Fruit fly (Drosophila melanogaster) whole organism, wandering third instar larva: ENCODE data around the gene Ugt303A1.

ENCODE experiments used
- Abd-B ChIP-seq: fragments of >200 bp; optimal IDR thresholded peaks from 2 replicates; lab custom pipeline; 2017; ENCODE audit warnings: missing biosample characterization, missing genetic modification characterization
- CG32264 ChIP-seq: fragments of 200-800 bp; sonication (Bioruptor generic); optimal IDR thresholded peaks from 2 replicates; lab custom pipeline; 2016; ENCODE audit warnings: missing biosample characterization, missing genetic modification characterization
- CG9705 ChIP-seq: fragments of 200-800 bp; sonication (Bioruptor generic); optimal IDR thresholded peaks from 2 replicates; lab custom pipeline; 2018; ENCODE audit warnings: missing biosample characterization, mild to moderate bottlenecking, missing genetic modification characterization
- CrebA ChIP-seq: fragments of 200-800 bp; sonication (Bioruptor generic); optimal IDR thresholded peaks from 2 replicates; lab custom pipeline; 2016; ENCODE audit warnings: missing biosample characterization, mild to moderate bottlenecking, missing genetic modification characterization, borderline replicate concordance
- Dif ChIP-seq: fragments of 200-275, 200-300 bp; sonication (Bioruptor generic); optimal IDR thresholded peaks from 2 replicates; lab custom pipeline; 2018; ENCODE audit warnings: missing biosample characterization, missing genetic modification characterization; ENCODE audit not compliant: partially characterized antibody
- GATAd ChIP-seq: sonication (Bioruptor generic); optimal IDR thresholded peaks from 2 replicates; lab custom pipeline; 2016; ENCODE audit warnings: missing biosample characterization, missing genetic modification characterization
- HLH106 ChIP-seq: fragments of 200-800 bp; optimal IDR thresholded peaks from 3 replicates; lab custom pipeline; 2019; ENCODE audit warnings: missing biosample characterization, mild to moderate bottlenecking, missing genetic modification characterization, moderate library complexity
- Hnf4 ChIP-seq: fragments of 200-800 bp; sonication (Bioruptor generic); optimal IDR thresholded peaks from 2 replicates; lab custom pipeline; 2016; ENCODE audit warnings: missing biosample characterization, mild to moderate bottlenecking, missing genetic modification characterization
- Hr78 ChIP-seq: fragments of >200 bp; optimal IDR thresholded peaks from 2 replicates; lab custom pipeline; 2017; ENCODE audit warnings: missing biosample characterization, missing genetic modification characterization
- Hr83 ChIP-seq: fragments of 200-300 bp; sonication (Bioruptor generic); optimal IDR thresholded peaks from 2 replicates; lab custom pipeline; 2016; ENCODE audit warnings: missing biosample characterization, mild to moderate bottlenecking, missing genetic modification characterization, moderate library complexity; ENCODE audit not compliant: poor library complexity, severe bottlenecking
- Jra ChIP-seq: sonication (Bioruptor generic); optimal IDR thresholded peaks from 2 replicates; lab custom pipeline; 2016; ENCODE audit warnings: missing biosample characterization, missing genetic modification characterization
- Myc ChIP-seq: fragments of >200 bp; optimal IDR thresholded peaks from 2 replicates; lab custom pipeline; 2017
- N ChIP-seq: fragments of >200 bp; optimal IDR thresholded peaks from 2 replicates; lab custom pipeline; 2018; ENCODE audit warnings: missing biosample characterization, missing external identifiers, missing genetic modification characterization
- Rel ChIP-seq, 2 experiments: fragments of 200-800 bp; sonication (Bioruptor generic) in 1 of 2; optimal IDR thresholded peaks; 2 replicates in 1 of 2; 3 replicates in 1 of 2; lab custom pipeline; 2016 to 2019; ENCODE audit warnings: mild to moderate bottlenecking in 2 of 2, missing biosample characterization in 2 of 2, missing genetic modification characterization in 2 of 2, moderate library complexity in 1 of 2
- Sp1 ChIP-seq: fragments of 200-800 bp; sonication (Bioruptor generic); optimal IDR thresholded peaks from 3 replicates; lab custom pipeline; 2019; ENCODE audit warnings: missing biosample characterization, mild to moderate bottlenecking, missing genetic modification characterization, moderate library complexity
- Vsx2 ChIP-seq: fragments of 200-300, 225-300 bp; sonication (Bioruptor generic); optimal IDR thresholded peaks from 2 replicates; lab custom pipeline; 2018; ENCODE audit warnings: missing biosample characterization, missing genetic modification characterization; ENCODE audit not compliant: partially characterized antibody
- br ChIP-seq: fragments of 200-800 bp; sonication (Bioruptor generic); optimal IDR thresholded peaks from 2 replicates; lab custom pipeline; 2016; ENCODE audit warnings: missing biosample characterization, missing genetic modification characterization
- brk ChIP-seq: fragments of 200-800 bp; sonication (Bioruptor generic); optimal IDR thresholded peaks from 2 replicates; lab custom pipeline; 2016; ENCODE audit warnings: missing biosample characterization, mild to moderate bottlenecking, missing genetic modification characterization
- dl ChIP-seq, 2 experiments: fragments of 175-275, 200-275 bp in 1 of 2; fragments of 200-275 bp in 1 of 2; sonication (Bioruptor generic); optimal IDR thresholded peaks; lab custom pipeline; 2018; ENCODE audit warnings: mild to moderate bottlenecking in 2 of 2, missing biosample characterization in 2 of 2, missing genetic modification characterization in 2 of 2, moderate library complexity in 2 of 2; ENCODE audit not compliant: partially characterized antibody in 2 of 2, insufficient read depth in 1 of 2
- dmrt93B ChIP-seq: fragments of 200-800 bp; sonication (Bioruptor generic); optimal IDR thresholded peaks from 2 replicates; lab custom pipeline; 2018; ENCODE audit warnings: missing biosample characterization, mild to moderate bottlenecking, missing genetic modification characterization
- dsf ChIP-seq: sonication (Bioruptor generic); optimal IDR thresholded peaks from 2 replicates; lab custom pipeline; 2016; ENCODE audit warnings: missing biosample characterization, missing genetic modification characterization, borderline replicate concordance
- ey ChIP-seq: fragments of 200-800 bp; sonication (Bioruptor generic); optimal IDR thresholded peaks from 2 replicates; lab custom pipeline; 2016; ENCODE audit warnings: missing biosample characterization, missing genetic modification characterization
- foxo ChIP-seq, 2 experiments: fragments of 200-800 bp; sonication (Bioruptor generic); optimal IDR thresholded peaks; 2 replicates in 1 of 2; 3 replicates in 1 of 2; lab custom pipeline; 2016 to 2017; ENCODE audit warnings: missing biosample characterization in 2 of 2, missing genetic modification characterization in 2 of 2
- h ChIP-seq: fragments of 200-800 bp; sonication (Bioruptor generic); optimal IDR thresholded peaks from 3 replicates; lab custom pipeline; 2016; ENCODE audit warnings: missing biosample characterization, mild to moderate bottlenecking, missing genetic modification characterization
- jim ChIP-seq: fragments of 175-275, 200-325 bp; sonication (Bioruptor generic); optimal IDR thresholded peaks from 2 replicates; lab custom pipeline; 2016; ENCODE audit warnings: missing biosample characterization, mild to moderate bottlenecking, missing genetic modification characterization
- pan ChIP-seq: fragments of >200 bp; optimal IDR thresholded peaks from 2 replicates; lab custom pipeline; 2017
- psq ChIP-seq: fragments of 200-800 bp; sonication (Bioruptor generic); optimal IDR thresholded peaks from 3 replicates; lab custom pipeline; 2017; ENCODE audit warnings: missing biosample characterization, mild to moderate bottlenecking, missing genetic modification characterization, moderate library complexity
- rgr ChIP-seq: fragments of 200-800 bp; sonication (Bioruptor generic); optimal IDR thresholded peaks from 3 replicates; lab custom pipeline; 2016; ENCODE audit warnings: missing biosample characterization, mild to moderate bottlenecking, missing genetic modification characterization
- sage ChIP-seq: fragments of 200-800 bp; sonication (Bioruptor generic); optimal IDR thresholded peaks from 2 replicates; lab custom pipeline; 2016; ENCODE audit warnings: missing biosample characterization, mild to moderate bottlenecking, missing genetic modification characterization
- sv ChIP-seq: fragments of 200-800 bp; sonication (Bioruptor generic); optimal IDR thresholded peaks from 3 replicates; lab custom pipeline; 2016; ENCODE audit warnings: missing biosample characterization, missing genetic modification characterization
- woc ChIP-seq: sonication (Bioruptor generic); optimal IDR thresholded peaks from 2 replicates; lab custom pipeline; 2016; ENCODE audit warnings: missing biosample characterization, mild to moderate bottlenecking, missing genetic modification characterization

The Ugt303A1 gene

dm6 chr3R:11196648-11197388 is 21.5 kb downstream of the Ugt303A1 start (continued):
- TF ChIP-seq psq (GFP tag; lab: Kevin White, UChicago) (peak; percentile 98), Rel (GFP tag; optimal IDR thresholded peaks at IDR 0.05; lab: Kevin White, UChicago) (peak; percentile 73), Rel (tag; optimal IDR thresholded peaks at IDR 0.05; lab: Kevin White, UChicago) (peak; percentile 65), N (GFP tag; lab: Kevin White, UChicago) (no peak), Sp1 (GFP tag; lab: Kevin White, UChicago) (peak; percentile 99), Jra (GFP tag; lab: Kevin White, UChicago) (no peak)

- TF ChIP-seq Dif (GFP tag; lab: Kevin White, UChicago) = peak; percentile 62
- peak; percentile 60 for TF ChIP-seq brk (GFP tag; lab: Kevin White, UChicago)
- TF ChIP-seq Rel (GFP tag; optimal IDR thresholded peaks at IDR 0.05; lab: Kevin White, UChicago) = no peak
- no peak for TF ChIP-seq Rel (tag; optimal IDR thresholded peaks at IDR 0.05; lab: Kevin White, UChicago)
- TF ChIP-seq sv = peak; percentile 32
- no peak for TF ChIP-seq psq (GFP tag; lab: Kevin White, UChicago)
- TF ChIP-seq dl (GFP tag; optimal IDR thresholded peaks at IDR 0.05; lab: Kevin White, UChicago; ENCODE audit: insufficient read depth in 1 of 2, partially characterized antibody in 2 of 2) = peak; percentile 76 to 82
- peak; percentile 86 for TF ChIP-seq Jra (GFP tag; lab: Kevin White, UChicago)
- TF ChIP-seq Vsx2 (GFP tag; lab: Kevin White, UChicago) = peak; percentile 12
Measured at dm6 chr3R:11197389-11197716, 22.0 kb downstream of the Ugt303A1 start, which contains the start of gene cu. TSS of gene cu (plus strand) at chr3R:11197592.

dm6 chr3R:11198062-11198472 is 22.7 kb downstream of the Ugt303A1 start:
- TF ChIP-seq Dif (GFP tag; lab: Kevin White, UChicago) (peak; percentile 19), pan (lab: Kevin White, UChicago) (no peak), Abd-B (no peak), dsf (GFP tag; lab: Kevin White, UChicago) (no peak), rgr (GFP tag; lab: Kevin White, UChicago) (peak; percentile 21), h (peak; percentile 29), dl (GFP tag; optimal IDR thresholded peaks at IDR 0.05; lab: Kevin White, UChicago; ENCODE audit: insufficient read depth in 1 of 2, partially characterized antibody in 2 of 2) (peak; percentile 12 to 53), Vsx2 (GFP tag; lab: Kevin White, UChicago) (peak; percentile 8), Rel (GFP tag; optimal IDR thresholded peaks at IDR 0.05; lab: Kevin White, UChicago) (no peak), Rel (tag; optimal IDR thresholded peaks at IDR 0.05; lab: Kevin White, UChicago) (peak; percentile 75), psq (GFP tag; lab: Kevin White, UChicago) (peak; percentile 48), CrebA (GFP tag; lab: Kevin White, UChicago) (peak; percentile 84), Hnf4 (GFP tag; lab: Kevin White, UChicago) (peak; percentile 5), sage (GFP tag; lab: Kevin White, UChicago) (no peak), HLH106 (tag; lab: Kevin White, UChicago) (peak; percentile 21), GATAd (no peak), br (GFP tag; lab: Kevin White, UChicago) (peak; percentile 38), Hr78 (no peak), CG9705 (GFP tag; lab: Kevin White, UChicago) (no peak), woc (GFP tag; lab: Kevin White, UChicago) (peak; percentile 79), Sp1 (GFP tag; lab: Kevin White, UChicago) (no peak), Hr83 (GFP tag; lab: Kevin White, UChicago) (no peak), dmrt93B (GFP tag; lab: Kevin White, UChicago) (no peak), sv (no peak), brk (GFP tag; lab: Kevin White, UChicago) (no peak), foxo (GFP tag; optimal IDR thresholded peaks at IDR 0.05; lab: Kevin White, UChicago) (peak in 1 of 2 experiments; percentile 9), Myc (lab: Kevin White, UChicago) (no peak)

dm6 chr3R:11199227-11199835 is 24.0 kb downstream of the Ugt303A1 start:
- no peak for TF ChIP-seq Hr78
- TF ChIP-seq h = peak; percentile 36
- TF ChIP-seq CG32264 (GFP tag; lab: Kevin White, UChicago) = no peak
- no peak for TF ChIP-seq foxo (GFP tag; optimal IDR thresholded peaks at IDR 0.05; lab: Kevin White, UChicago)
- TF ChIP-seq brk (GFP tag; lab: Kevin White, UChicago) = no peak
- no peak for TF ChIP-seq Rel (GFP tag; optimal IDR thresholded peaks at IDR 0.05; lab: Kevin White, UChicago)
- peak; percentile 47 for TF ChIP-seq Rel (tag; optimal IDR thresholded peaks at IDR 0.05; lab: Kevin White, UChicago)
- no peak for TF ChIP-seq sv
- no peak for TF ChIP-seq dsf (GFP tag; lab: Kevin White, UChicago)
- TF ChIP-seq br (GFP tag; lab: Kevin White, UChicago) = no peak
- TF ChIP-seq GATAd = no peak
- no peak for TF ChIP-seq dmrt93B (GFP tag; lab: Kevin White, UChicago)
- TF ChIP-seq psq (GFP tag; lab: Kevin White, UChicago) = no peak
- TF ChIP-seq N (GFP tag; lab: Kevin White, UChicago) = no peak
- TF ChIP-seq jim (GFP tag; lab: Kevin White, UChicago) = no peak
- no peak for TF ChIP-seq ey
